Fruit fly (Drosophila melanogaster): Measurements from ENCODE around the gene CG9444.

CG9444 gene

DNA sequence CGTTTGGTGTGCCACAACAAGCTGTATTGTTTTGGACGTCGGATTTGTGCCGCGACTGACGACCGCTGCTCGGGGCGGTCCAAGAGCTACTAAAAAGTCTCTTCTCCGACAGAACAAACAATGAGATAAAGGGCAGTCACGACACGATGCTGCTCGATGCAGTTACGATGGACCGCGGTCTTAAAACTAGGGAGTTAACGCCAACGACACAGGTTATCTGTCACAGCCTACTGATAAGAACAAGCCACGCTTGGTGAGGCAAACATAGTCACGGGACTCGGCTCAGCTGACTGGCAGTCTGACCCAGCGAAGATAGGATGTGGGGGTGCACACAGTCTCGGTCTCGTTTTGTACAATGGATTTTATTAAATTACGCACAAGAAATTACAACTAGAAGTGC, at the start of gene CG9444:
Gene CG9444 (minus strand): TSS at position 140 of the 400 bp plus-strand sequence.
- TF ChIP-seq D1 (tag; optimal IDR thresholded peaks at IDR 0.05) (no peak), CG4496 (GFP tag; IDR thresholded peaks at IDR 0.05) (no peak), Ets98B (GFP tag; IDR thresholded peaks at IDR 0.05) (no peak), CG10348 (GFP tag; IDR thresholded peaks at IDR 0.05) (no peak), gl (tag; optimal IDR thresholded peaks at IDR 0.05) (no peak), CG15710 (tag; optimal IDR thresholded peaks at IDR 0.05) (no peak), CG12605 (GFP tag; IDR thresholded peaks at IDR 0.05) (no peak), CG34367 (tag; optimal IDR thresholded peaks at IDR 0.05) (no peak), CG32121 (GFP tag; IDR thresholded peaks at IDR 0.05) (no peak), fd96Ca (GFP tag; IDR thresholded peaks at IDR 0.05) (no peak), CG13204 (GFP tag; optimal IDR thresholded peaks at IDR 0.05) (no peak), CG8159 (tag; optimal IDR thresholded peaks at IDR 0.05) (no peak), CG9948 (tag; optimal IDR thresholded peaks at IDR 0.05) (no peak), Pif1B (GFP tag; optimal IDR thresholded peaks at IDR 0.05) (no peak), CG14655 (GFP tag; optimal IDR thresholded peaks at IDR 0.05) (no peak), CG8301 (tag; optimal IDR thresholded peaks at IDR 0.05) (no peak), rn (GFP tag; IDR thresholded peaks at IDR 0.05) (no peak), EcR (GFP tag; optimal IDR thresholded peaks at IDR 0.05) (no peak), Snoo (tag; optimal IDR thresholded peaks at IDR 0.05) (no peak), CG17806 (tag; optimal IDR thresholded peaks at IDR 0.05) (no peak)

DNA sequence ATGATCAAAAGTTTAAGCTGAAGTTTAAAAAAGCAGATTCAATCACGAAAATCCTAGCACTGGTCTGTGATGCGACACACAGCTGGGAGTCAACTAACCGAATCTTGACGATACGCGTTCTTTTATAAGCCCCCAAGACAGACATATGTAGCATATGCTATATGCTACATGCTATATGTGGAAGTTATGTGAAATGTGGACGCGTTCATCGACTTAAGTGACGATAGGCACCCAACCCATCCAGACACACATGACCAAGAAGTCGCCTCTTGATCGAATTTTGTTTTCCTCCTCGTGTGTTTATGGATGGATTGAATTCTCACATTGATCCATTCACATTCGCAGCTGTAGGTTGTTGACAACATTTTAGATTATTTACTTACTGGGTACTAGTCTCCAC, 49.1 kb upstream of the CG9444 start, which contains the start of gene alphaTub85E:
Gene alphaTub85E (minus strand): TSS at position 101 of the 400 bp plus-strand sequence.
- no peak for TF ChIP-seq CG15710 (tag; optimal IDR thresholded peaks at IDR 0.05)
- TF ChIP-seq CG32121 (GFP tag; IDR thresholded peaks at IDR 0.05) = no peak
- no peak for TF ChIP-seq Ets98B (GFP tag; IDR thresholded peaks at IDR 0.05)
- no peak for TF ChIP-seq CG34367 (tag; optimal IDR thresholded peaks at IDR 0.05)
- TF ChIP-seq CG9948 (tag; optimal IDR thresholded peaks at IDR 0.05) = no peak
- no peak for TF ChIP-seq CG8301 (tag; optimal IDR thresholded peaks at IDR 0.05)
- TF ChIP-seq gl (tag; optimal IDR thresholded peaks at IDR 0.05) = no peak
- no peak for TF ChIP-seq CG10348 (GFP tag; IDR thresholded peaks at IDR 0.05)
- no peak for TF ChIP-seq CG14655 (GFP tag; optimal IDR thresholded peaks at IDR 0.05)
- no peak for TF ChIP-seq rn (GFP tag; IDR thresholded peaks at IDR 0.05)
- no peak for TF ChIP-seq Pif1B (GFP tag; optimal IDR thresholded peaks at IDR 0.05)
- TF ChIP-seq CG17806 (tag; optimal IDR thresholded peaks at IDR 0.05) = no peak
- TF ChIP-seq Snoo (tag; optimal IDR thresholded peaks at IDR 0.05) = no peak
- TF ChIP-seq EcR (GFP tag; optimal IDR thresholded peaks at IDR 0.05) = no peak
- no peak for TF ChIP-seq D1 (tag; optimal IDR thresholded peaks at IDR 0.05)
- TF ChIP-seq CG13204 (GFP tag; optimal IDR thresholded peaks at IDR 0.05) = no peak
- TF ChIP-seq CG12605 (GFP tag; IDR thresholded peaks at IDR 0.05) = no peak
- no peak for TF ChIP-seq Pif1A (GFP tag; optimal IDR thresholded peaks at IDR 0.05)
- no peak for TF ChIP-seq CG8159 (tag; optimal IDR thresholded peaks at IDR 0.05)

DNA sequence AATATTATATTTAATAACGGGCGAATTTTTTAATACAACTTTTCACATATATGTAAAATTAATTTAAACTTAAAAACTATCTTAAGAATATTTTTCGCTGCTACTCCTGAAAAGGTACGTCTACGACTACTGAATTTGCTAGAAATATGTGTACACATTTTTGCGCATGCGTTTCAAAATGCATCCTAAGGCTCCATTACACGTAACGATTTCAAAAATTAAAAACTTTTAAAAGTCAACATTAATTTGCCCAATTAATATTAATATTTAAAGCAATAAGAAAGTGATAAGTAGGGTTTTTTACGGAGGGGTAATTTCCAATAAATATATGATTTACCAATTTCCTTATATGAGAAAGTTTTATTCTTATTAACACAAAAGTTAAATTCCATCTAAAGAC, 46.7 kb upstream of the CG9444 start, which contains the start of gene FoxP:
Gene FoxP (minus strand): TSS at position 89 of the 400 bp plus-strand sequence.
- TF ChIP-seq CG13204 (GFP tag; optimal IDR thresholded peaks at IDR 0.05) = no peak

DNA sequence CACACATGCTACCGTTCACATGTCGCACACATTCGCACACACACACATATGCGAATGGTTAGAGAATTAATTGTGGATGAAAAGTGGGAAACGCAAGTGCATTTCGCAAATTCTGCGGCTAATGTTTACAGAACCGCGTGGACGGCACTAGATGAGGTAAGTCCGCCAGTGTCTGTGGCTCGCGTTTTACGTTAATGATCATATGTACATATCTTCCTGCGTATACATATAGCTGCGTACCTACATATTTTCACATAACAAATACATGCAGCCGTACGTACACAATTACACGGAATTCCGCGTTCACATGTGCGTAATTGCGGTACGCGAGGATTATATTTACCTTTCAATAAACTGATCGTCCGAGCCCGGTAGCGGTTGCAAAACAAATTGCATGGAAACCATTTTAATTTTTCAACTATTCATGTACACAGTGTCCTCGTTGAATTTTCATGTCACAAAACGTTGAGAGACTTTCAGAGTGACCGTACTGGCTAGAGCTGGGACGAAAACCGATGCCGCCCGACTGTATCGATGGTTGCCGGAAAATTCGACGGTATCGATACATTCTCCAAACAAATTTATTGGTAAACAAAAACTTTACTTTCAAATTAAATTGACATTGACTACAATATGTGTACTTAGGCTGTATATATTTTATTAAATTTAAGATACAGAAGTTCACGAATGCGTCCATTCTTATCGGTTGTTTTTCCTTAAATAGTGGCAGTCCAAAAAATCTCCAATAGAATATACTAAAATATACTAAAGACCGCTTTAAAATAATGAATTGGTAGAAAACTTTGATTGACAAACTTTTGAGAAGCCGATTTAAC, 41.3 kb upstream of the CG9444 start, which contains the start of gene hyd:
Gene hyd (minus strand): TSS at position 495 of the 836 bp plus-strand sequence.
- TF ChIP-seq D1 (tag; optimal IDR thresholded peaks at IDR 0.05) = no peak
- TF ChIP-seq CG9948 (tag; optimal IDR thresholded peaks at IDR 0.05) = no peak
- TF ChIP-seq CG4496 (GFP tag; IDR thresholded peaks at IDR 0.05) = no peak
- no peak for TF ChIP-seq gl (tag; optimal IDR thresholded peaks at IDR 0.05)
- no peak for TF ChIP-seq rn (GFP tag; IDR thresholded peaks at IDR 0.05)
- no peak for TF ChIP-seq CG8301 (tag; optimal IDR thresholded peaks at IDR 0.05)
- TF ChIP-seq CG32121 (GFP tag; IDR thresholded peaks at IDR 0.05) = no peak
- TF ChIP-seq EcR (GFP tag; optimal IDR thresholded peaks at IDR 0.05) = no peak
- TF ChIP-seq Snoo (tag; optimal IDR thresholded peaks at IDR 0.05) = no peak
- TF ChIP-seq CG10348 (GFP tag; IDR thresholded peaks at IDR 0.05) = no peak
- TF ChIP-seq Ets98B (GFP tag; IDR thresholded peaks at IDR 0.05) = no peak
- no peak for TF ChIP-seq CG8159 (tag; optimal IDR thresholded peaks at IDR 0.05)
- TF ChIP-seq CG14655 (GFP tag; optimal IDR thresholded peaks at IDR 0.05) = no peak
- TF ChIP-seq Pif1A (GFP tag; optimal IDR thresholded peaks at IDR 0.05) = no peak
- no peak for TF ChIP-seq fd96Ca (GFP tag; IDR thresholded peaks at IDR 0.05)

DNA sequence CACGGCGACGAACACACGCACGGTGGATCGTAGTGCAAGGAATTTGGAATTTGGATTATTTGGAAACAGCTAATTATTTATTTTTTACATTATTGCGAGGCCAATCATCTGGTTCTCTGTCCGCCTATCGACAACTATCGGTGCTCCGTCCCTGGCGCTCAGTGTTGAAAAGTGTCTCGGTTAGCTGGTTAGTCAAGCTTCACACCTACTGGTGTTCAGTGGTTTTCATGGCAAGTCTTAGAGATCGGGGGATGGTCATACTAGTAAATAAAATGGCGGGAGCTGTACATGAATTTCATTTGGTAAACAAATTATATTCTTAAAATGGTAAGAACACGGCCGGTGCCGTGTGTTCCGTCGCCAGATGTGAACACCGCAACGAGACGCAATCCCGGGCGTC, 26.8 kb upstream of the CG9444 start, which contains the start of the genes trbd and dmt:
Gene trbd (minus strand): TSS at position 152 of the 400 bp plus-strand sequence.
Gene dmt (plus strand): TSS at position 257 of the 400 bp plus-strand sequence.
- TF ChIP-seq Snoo (tag; optimal IDR thresholded peaks at IDR 0.05) = no peak

DNA sequence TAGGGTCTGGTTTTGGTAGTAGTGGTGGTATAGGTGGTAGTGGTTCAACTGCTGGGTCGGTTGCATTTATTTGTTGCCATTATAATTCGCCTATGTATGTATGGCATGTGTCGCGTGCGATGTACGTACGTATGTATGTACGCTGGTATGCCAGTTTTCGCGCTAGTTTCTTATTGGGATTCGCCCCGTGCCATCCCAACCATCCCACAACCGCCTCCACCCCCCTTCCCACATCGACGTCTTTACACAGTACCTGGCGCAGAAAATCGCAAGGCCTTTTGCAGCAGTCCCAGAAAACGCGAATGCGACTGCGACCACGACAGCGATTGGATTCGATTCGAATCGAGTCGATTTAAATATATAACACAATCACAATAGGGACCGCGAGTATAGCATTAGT, 26.2 kb upstream of the CG9444 start:
- TF ChIP-seq CG9948 (tag; optimal IDR thresholded peaks at IDR 0.05) (no peak), CG8301 (tag; optimal IDR thresholded peaks at IDR 0.05) (no peak), CG4496 (GFP tag; IDR thresholded peaks at IDR 0.05) (no peak), CG14655 (GFP tag; optimal IDR thresholded peaks at IDR 0.05) (no peak), CG32121 (GFP tag; IDR thresholded peaks at IDR 0.05) (no peak), rn (GFP tag; IDR thresholded peaks at IDR 0.05) (no peak), Pif1B (GFP tag; optimal IDR thresholded peaks at IDR 0.05) (no peak), CG34367 (tag; optimal IDR thresholded peaks at IDR 0.05) (no peak), CG8159 (tag; optimal IDR thresholded peaks at IDR 0.05) (no peak), Snoo (tag; optimal IDR thresholded peaks at IDR 0.05) (no peak), EcR (GFP tag; optimal IDR thresholded peaks at IDR 0.05) (no peak), Pif1A (GFP tag; optimal IDR thresholded peaks at IDR 0.05) (no peak), CG10348 (GFP tag; IDR thresholded peaks at IDR 0.05) (no peak), CG17806 (tag; optimal IDR thresholded peaks at IDR 0.05) (no peak), fd96Ca (GFP tag; IDR thresholded peaks at IDR 0.05) (no peak), Ets98B (GFP tag; IDR thresholded peaks at IDR 0.05) (no peak)
